Fruit fly (Drosophila melanogaster): ENCODE data around the gene CG13912.

The CG13912 gene

dm6 chr3L:1204674-1205547 is 15.5 kb downstream of the CG13912 start, which contains the start of gene CG9119 (continued):
- TF ChIP-seq Eip75B (GFP tag; optimal IDR thresholded peaks at IDR 0.05): peak; percentile 5
- TF ChIP-seq achi (GFP tag; optimal IDR thresholded peaks at IDR 0.05): peak; percentile 18
- peak; percentile 21 for TF ChIP-seq CG34406 (GFP tag; optimal IDR thresholded peaks at IDR 0.05)
- TF ChIP-seq spab (GFP tag; optimal IDR thresholded peaks at IDR 0.05): peak; percentile 8
- no peak for TF ChIP-seq vri (GFP tag; optimal IDR thresholded peaks at IDR 0.05)
- TF ChIP-seq CG4318 (GFP tag; optimal IDR thresholded peaks at IDR 0.05): no peak
- no peak for TF ChIP-seq Eip93F (GFP tag; optimal IDR thresholded peaks at IDR 0.05)
- TF ChIP-seq Sox102F (GFP tag; optimal IDR thresholded peaks at IDR 0.05): no peak
- peak; percentile 5 for TF ChIP-seq cyc (GFP tag; optimal IDR thresholded peaks at IDR 0.05)
- peak; percentile 33 for TF ChIP-seq fd59A (GFP tag; optimal IDR thresholded peaks at IDR 0.05)
- peak; percentile 31 for TF ChIP-seq CG8319 (GFP tag; optimal IDR thresholded peaks at IDR 0.05)
- peak; percentile 37 for TF ChIP-seq CG3919 (GFP tag; optimal IDR thresholded peaks at IDR 0.05)
- no peak for TF ChIP-seq Gug (GFP tag; IDR thresholded peaks at IDR 0.05)
- peak; percentile 56 for TF ChIP-seq svp (GFP tag)
- TF ChIP-seq Sox14 (GFP tag; optimal IDR thresholded peaks at IDR 0.05): no peak
- TF ChIP-seq Met (GFP tag; optimal IDR thresholded peaks at IDR 0.05): peak; percentile 18
- no peak for TF ChIP-seq Smox (GFP tag; optimal IDR thresholded peaks at IDR 0.05)
- TF ChIP-seq dsx (GFP tag; optimal IDR thresholded peaks at IDR 0.05; ENCODE audit: poor library complexity, severe bottlenecking): peak; percentile 6
- TF ChIP-seq pdm3 (GFP tag; optimal IDR thresholded peaks at IDR 0.05): peak; percentile 35
- no peak for TF ChIP-seq Ets21C (GFP tag; optimal IDR thresholded peaks at IDR 0.05)
- TF ChIP-seq CG32006 (GFP tag; optimal IDR thresholded peaks at IDR 0.05): peak; percentile 59
- no peak for TF ChIP-seq CG31627 (GFP tag; optimal IDR thresholded peaks at IDR 0.05)
- peak; percentile 27 for TF ChIP-seq fkh (GFP tag; optimal IDR thresholded peaks at IDR 0.05)
- TF ChIP-seq OdsH (GFP tag; optimal IDR thresholded peaks at IDR 0.05): peak; percentile 27
- no peak for TF ChIP-seq CG15336 (GFP tag; IDR thresholded peaks at IDR 0.05)
- peak; percentile 23 to 51 for TF ChIP-seq ss (GFP tag; optimal IDR thresholded peaks at IDR 0.05)

- TF ChIP-seq fkh (GFP tag; optimal IDR thresholded peaks at IDR 0.05) (peak; percentile 33), Sox15 (GFP tag; optimal IDR thresholded peaks at IDR 0.05) (no peak)
Measured at dm6 chr3L:1206682-1207421, 17.5 kb downstream of the CG13912 start, which contains the start of gene LysB. Gene LysB, plus strand, starts transcription at chr3L:1207371.

- TF ChIP-seq dac (GFP tag; optimal IDR thresholded peaks at IDR 0.05) (no peak), pdm3 (GFP tag; optimal IDR thresholded peaks at IDR 0.05) (no peak), CG7368 (GFP tag; optimal IDR thresholded peaks at IDR 0.05) (no peak), Lpt (GFP tag; optimal IDR thresholded peaks at IDR 0.05) (peak; percentile 23), vri (GFP tag; optimal IDR thresholded peaks at IDR 0.05) (no peak), CG4318 (GFP tag; optimal IDR thresholded peaks at IDR 0.05) (no peak), Sox14 (GFP tag; optimal IDR thresholded peaks at IDR 0.05) (no peak), net (GFP tag; optimal IDR thresholded peaks at IDR 0.05) (peak; percentile 4), svp (GFP tag) (peak; percentile 57), ss (GFP tag; optimal IDR thresholded peaks at IDR 0.05) (peak in 1 of 2 experiments; percentile 26), CG32006 (GFP tag; optimal IDR thresholded peaks at IDR 0.05) (no peak), CG9139 (GFP tag; optimal IDR thresholded peaks at IDR 0.05) (no peak), CG8319 (GFP tag; optimal IDR thresholded peaks at IDR 0.05) (no peak), CG1621 (tag; optimal IDR thresholded peaks at IDR 0.05) (no peak), Gug (GFP tag; IDR thresholded peaks at IDR 0.05) (no peak), Sox102F (GFP tag; optimal IDR thresholded peaks at IDR 0.05) (no peak), achi (GFP tag; optimal IDR thresholded peaks at IDR 0.05) (no peak), CG31627 (GFP tag; optimal IDR thresholded peaks at IDR 0.05) (no peak), Eip75B (GFP tag; optimal IDR thresholded peaks at IDR 0.05) (no peak), eg (GFP tag; IDR thresholded peaks at IDR 0.05) (0 out of 3 replicates have a peak, but pooled peaks have one; percentile 43), Hr39 (GFP tag; optimal IDR thresholded peaks at IDR 0.05) (no peak), Eip93F (GFP tag; optimal IDR thresholded peaks at IDR 0.05) (no peak), CG11762 (GFP tag; optimal IDR thresholded peaks at IDR 0.05; ENCODE audit: insufficient read depth) (no peak), CG8119 (GFP tag; IDR thresholded peaks at IDR 0.05) (peak; percentile 28; the same call in 1 of the 3 replicates), CG10631 (GFP tag; optimal IDR thresholded peaks at IDR 0.05) (no peak), Eip78C (GFP tag) (peak; percentile 63)
Measured at dm6 chr3L:1208206-1208605, 18.8 kb downstream of the CG13912 start.
